Worm (Caenorhabditis elegans) whole organism, L2 larva: Measurements from ENCODE around the gene Y119D3B.14.

Experiments
- C34F6.9 ChIP-seq: fragments of 150-350 bp; optimal IDR thresholded peaks from 2 replicates; lab custom pipeline; 2014; ENCODE audit warnings: missing biosample characterization, missing genetic modification characterization
- F13H6.1 ChIP-seq: sonication (generic microtip); optimal IDR thresholded peaks from 2 replicates; lab custom pipeline; 2016; ENCODE audit warnings: missing genetic modification characterization, missing compliant biosample characterization
- Y55F3AM.14 ChIP-seq: fragments of 200-800 bp; sonication (Bioruptor generic); optimal IDR thresholded peaks from 2 replicates; lab custom pipeline; 2018; ENCODE audit warnings: mild to moderate bottlenecking, missing genetic modification characterization, missing compliant biosample characterization
- ZK546.5 ChIP-seq: sonication (generic microtip); optimal IDR thresholded peaks from 2 replicates; lab custom pipeline; 2017; ENCODE audit warnings: missing biosample characterization, missing genetic modification characterization
- alr-1 ChIP-seq: fragments of 150-350 bp; optimal IDR thresholded peaks from 2 replicates; lab custom pipeline; 2014; ENCODE audit warnings: missing biosample characterization, missing genetic modification characterization
- aly-2 ChIP-seq: fragments of 150-350 bp; optimal IDR thresholded peaks from 2 replicates; lab custom pipeline; 2014; ENCODE audit warnings: missing biosample characterization, missing genetic modification characterization
- ama-1 ChIP-seq: fragments of 150-350 bp; optimal IDR thresholded peaks from 2 replicates; lab custom pipeline; 2018; ENCODE audit warnings: inconsistent platforms
- blmp-1 ChIP-seq: sonication (generic microtip); optimal IDR thresholded peaks from 2 replicates; lab custom pipeline; 2017; ENCODE audit warnings: missing genetic modification characterization, mild to moderate bottlenecking, missing compliant biosample characterization, antibody characterized with exemption, moderate library complexity; ENCODE audit not compliant: insufficient read depth
- ceh-16 ChIP-seq: fragments of 150-350 bp; optimal IDR thresholded peaks from 2 replicates; lab custom pipeline; 2014; ENCODE audit warnings: missing biosample characterization, missing genetic modification characterization
- ceh-82 ChIP-seq: fragments of 150-350 bp; optimal IDR thresholded peaks from 2 replicates; lab custom pipeline; 2014; ENCODE audit warnings: missing biosample characterization, missing genetic modification characterization
- elt-3 ChIP-seq: sonication (generic microtip); optimal IDR thresholded peaks from 2 replicates; lab custom pipeline; 2017; ENCODE audit warnings: missing biosample characterization, missing genetic modification characterization
- fos-1 ChIP-seq: fragments of 150-350 bp; optimal IDR thresholded peaks from 2 replicates; lab custom pipeline; 2014; ENCODE audit warnings: missing biosample characterization, missing genetic modification characterization
- lin-11 ChIP-seq: fragments of 150-350 bp; sonication (generic microtip); optimal IDR thresholded peaks from 2 replicates; lab custom pipeline; 2014; ENCODE audit warnings: missing biosample characterization, missing genetic modification characterization, inconsistent platforms, mixed read lengths
- lin-13 ChIP-seq: fragments of 150-350 bp; optimal IDR thresholded peaks from 2 replicates; lab custom pipeline; 2014; ENCODE audit warnings: missing biosample characterization, missing genetic modification reagents, missing genetic modification characterization
- lin-39 ChIP-seq: fragments of 150-350 bp; optimal IDR thresholded peaks from 2 replicates; lab custom pipeline; 2014; ENCODE audit warnings: missing biosample characterization, missing genetic modification reagents, missing genetic modification characterization
- lsy-2 ChIP-seq, 2 experiments: fragments of 150-350 bp in 1 of 2; sonication (generic microtip) in 1 of 2; optimal IDR thresholded peaks; 2 replicates each; lab custom pipeline; 2014 to 2017; ENCODE audit warnings: missing biosample characterization in 2 of 2, missing genetic modification characterization in 2 of 2
- mab-5 ChIP-seq: fragments of 150-350 bp; optimal IDR thresholded peaks from 2 replicates; lab custom pipeline; 2014; ENCODE audit warnings: missing biosample characterization, missing genetic modification characterization
- mbf-1 ChIP-seq: sonication (generic microtip); optimal IDR thresholded peaks from 2 replicates; lab custom pipeline; 2017; ENCODE audit warnings: missing biosample characterization, missing genetic modification characterization
- mdl-1 ChIP-seq, 2 experiments: fragments of 150-350 bp in 1 of 2; sonication (generic microtip) in 1 of 2; optimal IDR thresholded peaks; 2 replicates each; lab custom pipeline; 2017; ENCODE audit warnings: missing biosample characterization in 2 of 2, missing genetic modification characterization in 2 of 2
- nhr-10 ChIP-seq: sonication (generic microtip); optimal IDR thresholded peaks from 2 replicates; lab custom pipeline; 2017; ENCODE audit warnings: missing biosample characterization, missing genetic modification characterization
- nhr-129 ChIP-seq: fragments of 150-350 bp; optimal IDR thresholded peaks from 2 replicates; lab custom pipeline; 2014; ENCODE audit warnings: missing biosample characterization, missing genetic modification characterization
- nhr-21 ChIP-seq: fragments of 150-350 bp; optimal IDR thresholded peaks from 2 replicates; lab custom pipeline; 2014; ENCODE audit warnings: missing biosample characterization, missing genetic modification characterization
- nhr-23 ChIP-seq: fragments of 150-350 bp; optimal IDR thresholded peaks from 2 replicates; lab custom pipeline; 2014; ENCODE audit warnings: missing biosample characterization, missing genetic modification reagents, missing genetic modification characterization
- nhr-6 ChIP-seq: fragments of 150-350 bp; optimal IDR thresholded peaks from 2 replicates; lab custom pipeline; 2014; ENCODE audit warnings: missing biosample characterization, missing genetic modification characterization
- nhr-77 ChIP-seq: fragments of 150-350 bp; optimal IDR thresholded peaks from 2 replicates; lab custom pipeline; 2014; ENCODE audit warnings: missing biosample characterization, missing genetic modification characterization
- sem-4 ChIP-seq: fragments of 150-350 bp; optimal IDR thresholded peaks from 2 replicates; lab custom pipeline; 2014; ENCODE audit warnings: missing biosample characterization, missing genetic modification reagents, missing genetic modification characterization
- sma-3 ChIP-seq: sonication (generic microtip); optimal IDR thresholded peaks from 2 replicates; lab custom pipeline; 2016; ENCODE audit warnings: missing genetic modification reagents, missing genetic modification characterization, missing compliant biosample characterization
- sma-9 ChIP-seq, 2 experiments: fragments of 150-350 bp in 1 of 2; sonication (generic microtip) in 1 of 2; optimal IDR thresholded peaks; 2 replicates each; lab custom pipeline; 2014 to 2016; ENCODE audit warnings: missing genetic modification characterization in 2 of 2, mild to moderate bottlenecking in 1 of 2, missing biosample characterization in 1 of 2, missing compliant biosample characterization in 1 of 2, missing genetic modification reagents in 1 of 2, moderate library complexity in 1 of 2
- snpc-4 ChIP-seq: fragments of 150-350 bp; optimal IDR thresholded peaks from 2 replicates; lab custom pipeline; 2014; ENCODE audit warnings: missing biosample characterization, missing genetic modification characterization
- unc-55 ChIP-seq: fragments of 150-350 bp; sonication (generic microtip); optimal IDR thresholded peaks from 3 replicates; lab custom pipeline; 2014; ENCODE audit warnings: missing biosample characterization, missing genetic modification reagents, missing genetic modification characterization
- ztf-11 ChIP-seq: sonication (generic microtip); optimal IDR thresholded peaks from 2 replicates; lab custom pipeline; 2017; ENCODE audit warnings: missing biosample characterization, missing genetic modification characterization
- ztf-4 ChIP-seq: fragments of 150-350 bp; optimal IDR thresholded peaks from 2 replicates; lab custom pipeline; 2014; ENCODE audit warnings: missing biosample characterization, missing genetic modification characterization

The Y119D3B.14 gene

DNA sequence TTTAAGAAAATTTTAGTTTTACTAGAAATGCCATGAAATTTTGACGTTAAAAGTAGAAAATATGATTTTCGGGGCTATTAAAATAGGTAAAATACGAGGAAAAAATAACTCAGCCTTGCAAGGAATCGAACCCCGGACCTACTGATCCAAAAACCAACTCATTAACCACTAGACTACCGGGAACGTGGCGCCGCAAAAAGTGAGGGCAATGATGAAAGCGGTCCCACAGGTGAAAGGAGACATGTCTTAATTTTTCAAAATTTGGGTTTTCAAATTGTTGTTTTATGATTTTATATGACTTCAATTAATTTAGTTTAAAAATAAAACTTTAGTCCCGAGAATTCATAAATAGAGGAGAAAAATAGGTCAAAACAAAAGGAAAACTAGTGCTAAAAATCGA lies 37.1 kb upstream of the Y119D3B.14 start:
- no peak for TF ChIP-seq nhr-21 (tag; lab: Kevin White, UChicago)
- TF ChIP-seq elt-3, result no peak
- TF ChIP-seq mab-5 (tag; lab: Kevin White, UChicago), result no peak
- no peak for TF ChIP-seq ceh-16 (tag; lab: Kevin White, UChicago)
- TF ChIP-seq nhr-6, result no peak
- no peak for TF ChIP-seq sma-9 (GFP tag; optimal IDR thresholded peaks at IDR 0.05; lab: Kevin White, UChicago)
- no peak for TF ChIP-seq sma-9 (tag; optimal IDR thresholded peaks at IDR 0.05; lab: Kevin White, UChicago)
- TF ChIP-seq nhr-77 (tag; lab: Kevin White, UChicago), result no peak
- TF ChIP-seq C34F6.9 (tag; lab: Kevin White, UChicago), result no peak
- TF ChIP-seq Y55F3AM.14 (GFP tag; lab: Kevin White, UChicago), result no peak

DNA sequence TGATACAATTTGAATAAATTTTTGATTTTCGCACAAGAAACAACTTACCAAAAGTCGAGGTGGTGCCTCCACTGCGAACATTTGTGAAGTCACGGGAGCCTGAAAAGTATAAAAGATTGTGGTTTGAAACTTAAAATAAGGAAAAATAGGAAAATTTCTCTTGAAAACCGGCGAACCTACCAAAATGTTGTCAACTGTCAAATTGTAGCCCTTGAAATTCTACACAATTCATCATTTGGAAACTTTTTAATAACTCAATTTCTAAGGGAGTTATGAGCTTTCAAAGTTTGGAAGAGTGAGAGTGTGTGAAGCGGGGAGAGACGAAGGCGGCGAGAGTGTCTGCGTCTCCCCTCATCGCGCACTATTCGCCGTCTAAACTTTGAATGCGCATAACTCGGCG lies 36.6 kb upstream of the Y119D3B.14 start, which contains the start of gene pes-4:
pes-4 (minus strand) TSS at position 101 of the 400 bp plus-strand sequence.
- no peak for TF ChIP-seq aly-2 (tag; lab: Kevin White, UChicago)
- no peak for TF ChIP-seq mdl-1 (tag; optimal IDR thresholded peaks at IDR 0.05; lab: Kevin White, UChicago)
- no peak for TF ChIP-seq lin-11 (tag; lab: Kevin White, UChicago)
- TF ChIP-seq lin-13 (GFP tag; lab: Kevin White, UChicago), result no peak
- no peak for TF ChIP-seq fos-1
- TF ChIP-seq sem-4 (tag; lab: Kevin White, UChicago), result no peak
- no peak for TF ChIP-seq alr-1

ce11 chrIII:1229510-1229909 lies 35.9 kb upstream of the Y119D3B.14 start:
- TF ChIP-seq nhr-23, result no peak
- TF ChIP-seq aly-2 (tag; lab: Kevin White, UChicago), result no peak
- no peak for TF ChIP-seq mdl-1 (tag; optimal IDR thresholded peaks at IDR 0.05; lab: Kevin White, UChicago)
- no peak for TF ChIP-seq ama-1
- no peak for TF ChIP-seq mbf-1 (tag; lab: Kevin White, UChicago)
- TF ChIP-seq ceh-82 (tag; lab: Kevin White, UChicago), result no peak
- TF ChIP-seq nhr-10 (tag; lab: Kevin White, UChicago), result no peak
- no peak for TF ChIP-seq blmp-1 (tag; lab: Kevin White, UChicago)
- no peak for TF ChIP-seq unc-55 (GFP tag; lab: Kevin White, UChicago)
- no peak for TF ChIP-seq nhr-129 (tag; lab: Kevin White, UChicago)

ce11 chrIII:1228593-1228992 lies 35.0 kb upstream of the Y119D3B.14 start:
- TF ChIP-seq mab-5 (tag; lab: Kevin White, UChicago), result no peak
- no peak for TF ChIP-seq lsy-2 (tag; optimal IDR thresholded peaks at IDR 0.05; lab: Kevin White, UChicago)
- no peak for TF ChIP-seq lin-11 (tag; lab: Kevin White, UChicago)
- TF ChIP-seq ztf-4, result no peak
- TF ChIP-seq sma-9 (GFP tag; optimal IDR thresholded peaks at IDR 0.05; lab: Kevin White, UChicago), result no peak
- no peak for TF ChIP-seq sma-9 (tag; optimal IDR thresholded peaks at IDR 0.05; lab: Kevin White, UChicago)
- no peak for TF ChIP-seq fos-1
- TF ChIP-seq C34F6.9 (tag; lab: Kevin White, UChicago), result no peak
- TF ChIP-seq lin-39, result no peak
- TF ChIP-seq ZK546.5, result no peak

- TF ChIP-seq sma-9 (GFP tag; optimal IDR thresholded peaks at IDR 0.05; lab: Kevin White, UChicago) (peak; percentile 24), sma-9 (tag; optimal IDR thresholded peaks at IDR 0.05; lab: Kevin White, UChicago) (no peak), fos-1 (peak; percentile 34), F13H6.1 (tag; lab: Kevin White, UChicago) (peak; percentile 54), sma-3 (GFP tag; lab: Kevin White, UChicago) (no peak), nhr-129 (tag; lab: Kevin White, UChicago) (peak; percentile 14), snpc-4 (tag; lab: Kevin White, UChicago) (no peak), mdl-1 (tag; optimal IDR thresholded peaks at IDR 0.05; lab: Kevin White, UChicago) (no peak)
These were observed 32.6 kb upstream of the Y119D3B.14 start for ce11 chrIII:1226256-1226655.

ce11 chrIII:1225595-1225994 lies 32.0 kb upstream of the Y119D3B.14 start:
- TF ChIP-seq lsy-2 (tag; optimal IDR thresholded peaks at IDR 0.05; lab: Kevin White, UChicago) (peak in 1 of 2 experiments; percentile 4), ztf-11 (no peak)
